Worm (Caenorhabditis elegans) whole organism, young adult: ENCODE results near the gene osm-1.

ENCODE experiments used
- D2030.7 ChIP-seq: fragments of 200-800 bp; sonication (Bioruptor generic); IDR thresholded peaks from 2 replicates; pipeline ENCODE4 v1.3.6; 2022; ENCODE audit warnings: missing genetic modification reagents, missing genetic modification characterization, missing compliant biosample characterization
- F22D6.2 ChIP-seq: sonication (generic microtip); optimal IDR thresholded peaks from 2 replicates; lab custom pipeline; 2016; ENCODE audit warnings: mild to moderate bottlenecking, missing genetic modification characterization, missing compliant biosample characterization
- F23B12.7 ChIP-seq: sonication (generic microtip); optimal IDR thresholded peaks from 2 replicates; lab custom pipeline; 2017; ENCODE audit warnings: missing genetic modification characterization, mild to moderate bottlenecking, missing compliant biosample characterization, antibody characterized with exemption, moderate library complexity; ENCODE audit not compliant: insufficient read depth
- F39B2.1 ChIP-seq: fragments of 200-800 bp; sonication (Bioruptor generic); IDR thresholded peaks from 2 replicates; pipeline ENCODE4 v1.3.6; 2022; ENCODE audit warnings: missing genetic modification reagents, missing genetic modification characterization, missing compliant biosample characterization
- F57A8.1 ChIP-seq: fragments of 200-800 bp; sonication (Bioruptor generic); optimal IDR thresholded peaks from 2 replicates; lab custom pipeline; 2018; ENCODE audit warnings: mild to moderate bottlenecking, missing genetic modification characterization, moderate library complexity, missing compliant biosample characterization
- Y53F4B.3 ChIP-seq: fragments of 200-800 bp; sonication (Bioruptor generic); IDR thresholded peaks from 2 replicates; pipeline ENCODE4 v1.3.6; 2022; ENCODE audit warnings: missing genetic modification reagents, missing genetic modification characterization, missing compliant biosample characterization
- Y53G8AR.9 ChIP-seq: fragments of 200-800 bp; sonication (Bioruptor generic); conservative IDR thresholded peaks from 2 replicates; pipeline ENCODE4 v1.3.6; 2022; ENCODE audit warnings: missing genetic modification reagents, missing genetic modification characterization, missing compliant biosample characterization
- atf-7 ChIP-seq: sonication (generic microtip); optimal IDR thresholded peaks from 2 replicates; lab custom pipeline; 2017; ENCODE audit warnings: mild to moderate bottlenecking, missing genetic modification characterization, missing compliant biosample characterization
- attf-5 ChIP-seq: fragments of 200-800 bp; sonication (Bioruptor generic); optimal IDR thresholded peaks from 2 replicates; lab custom pipeline; 2018; ENCODE audit warnings: mild to moderate bottlenecking, missing genetic modification characterization, missing compliant biosample characterization
- attf-6 ChIP-seq: fragments of 200-800 bp; sonication (Bioruptor generic); IDR thresholded peaks from 2 replicates; pipeline ENCODE4 v1.3.6; 2022; ENCODE audit warnings: missing genetic modification reagents, missing genetic modification characterization, missing compliant biosample characterization
- bed-2 ChIP-seq: fragments of 200-800 bp; sonication (Bioruptor generic); IDR thresholded peaks from 2 replicates; pipeline ENCODE4 v1.3.6; 2022; ENCODE audit warnings: missing genetic modification reagents, missing genetic modification characterization, missing compliant biosample characterization
- ceh-27 ChIP-seq: fragments of 200-800 bp; sonication (Bioruptor generic); optimal IDR thresholded peaks from 2 replicates; lab custom pipeline; 2018; ENCODE audit warnings: mild to moderate bottlenecking, missing genetic modification characterization, moderate library complexity, missing compliant biosample characterization
- dox-1 ChIP-seq: fragments of 200-800 bp; sonication (Bioruptor generic); IDR thresholded peaks from 2 replicates; pipeline ENCODE4 v1.3.6; 2022; ENCODE audit warnings: missing genetic modification reagents, missing genetic modification characterization, missing compliant biosample characterization
- efl-1 ChIP-seq: fragments of 150-350 bp; optimal IDR thresholded peaks from 2 replicates; lab custom pipeline; 2014; ENCODE audit warnings: missing biosample characterization, missing genetic modification reagents, missing genetic modification characterization
- egrh-3 ChIP-seq: fragments of 200-800 bp; sonication (Bioruptor generic); IDR thresholded peaks from 2 replicates; pipeline ENCODE4 v1.3.6; 2022; ENCODE audit warnings: missing genetic modification reagents, missing genetic modification characterization, missing compliant biosample characterization
- him-1 ChIP-seq: sonication (generic microtip); optimal IDR thresholded peaks from 2 replicates; lab custom pipeline; 2016; ENCODE audit warnings: missing genotype, missing genetic modification reagents, missing genetic modification characterization, missing compliant biosample characterization
- hlh-26 ChIP-seq: fragments of 200-800 bp; sonication (Bioruptor generic); conservative IDR thresholded peaks from 2 replicates; pipeline ENCODE4 v1.3.6; 2022; ENCODE audit warnings: missing genetic modification reagents, missing genetic modification characterization, missing compliant biosample characterization
- hsf-1 ChIP-seq: fragments of 200-800 bp; sonication (Bioruptor generic); IDR thresholded peaks from 2 replicates; pipeline ENCODE4 v1.3.6; 2022; ENCODE audit warnings: missing genetic modification reagents, missing genetic modification characterization, missing compliant biosample characterization
- let-526 ChIP-seq: fragments of 200-800 bp; sonication (Bioruptor generic); IDR thresholded peaks from 2 replicates; pipeline ENCODE4 v1.3.6; 2022; ENCODE audit warnings: missing genetic modification reagents, missing genetic modification characterization, missing compliant biosample characterization
- lin-26 ChIP-seq: fragments of 200-800 bp; sonication (Bioruptor generic); IDR thresholded peaks from 2 replicates; pipeline ENCODE4 v1.3.6; 2022; ENCODE audit warnings: missing genetic modification reagents, missing genetic modification characterization, missing compliant biosample characterization
- lin-40 ChIP-seq: sonication (generic microtip); optimal IDR thresholded peaks from 2 replicates; lab custom pipeline; 2016; ENCODE audit warnings: missing genetic modification characterization, mild to moderate bottlenecking, missing compliant biosample characterization, missing genotype, missing genetic modification reagents
- lsl-1 ChIP-seq: fragments of 200-800 bp; sonication (Bioruptor generic); optimal IDR thresholded peaks from 2 replicates; lab custom pipeline; 2018; ENCODE audit warnings: mild to moderate bottlenecking, missing genetic modification characterization, moderate library complexity, missing compliant biosample characterization
- madf-3 ChIP-seq: fragments of 200-800 bp; sonication (Bioruptor generic); IDR thresholded peaks from 2 replicates; pipeline ENCODE4 v1.3.6; 2022; ENCODE audit warnings: missing genetic modification reagents, missing genetic modification characterization, missing compliant biosample characterization
- mel-28 ChIP-seq: sonication (generic microtip); optimal IDR thresholded peaks from 2 replicates; lab custom pipeline; 2016; ENCODE audit warnings: borderline replicate concordance, mild to moderate bottlenecking, missing genetic modification characterization, missing compliant biosample characterization
- nhr-179 ChIP-seq: sonication (generic microtip); optimal IDR thresholded peaks from 2 replicates; lab custom pipeline; 2016; ENCODE audit warnings: mild to moderate bottlenecking, missing genetic modification characterization, missing compliant biosample characterization
- pbrm-1 ChIP-seq: fragments of 200-800 bp; sonication (Bioruptor generic); IDR thresholded peaks from 2 replicates; pipeline ENCODE4 v1.3.6; 2022; ENCODE audit warnings: missing genetic modification reagents, missing genetic modification characterization, missing compliant biosample characterization
- rec-8 ChIP-seq, 2 experiments: sonication (generic microtip); optimal IDR thresholded peaks; 2 replicates each; lab custom pipeline; 2016; ENCODE audit warnings: mild to moderate bottlenecking in 2 of 2, missing genetic modification characterization in 2 of 2, missing genetic modification reagents in 2 of 2, missing genotype in 2 of 2, missing biosample characterization in 1 of 2, missing compliant biosample characterization in 1 of 2, moderate library complexity in 1 of 2
- sdz-38 ChIP-seq: sonication (generic microtip); optimal IDR thresholded peaks from 2 replicates; lab custom pipeline; 2016; ENCODE audit warnings: missing genotype, missing genetic modification characterization, missing compliant biosample characterization
- sea-2 ChIP-seq: fragments of 200-800 bp; sonication (Bioruptor generic); IDR thresholded peaks from 2 replicates; pipeline ENCODE4 v1.3.6; 2022; ENCODE audit warnings: missing genetic modification characterization, missing compliant biosample characterization
- snpc-1.1 ChIP-seq: sonication (generic microtip); optimal IDR thresholded peaks from 2 replicates; lab custom pipeline; 2017; ENCODE audit warnings: missing genetic modification characterization, mild to moderate bottlenecking, missing compliant biosample characterization, antibody characterized with exemption, moderate library complexity, missing genotype, missing genetic modification reagents; ENCODE audit not compliant: insufficient read depth
- tbp1 ChIP-seq: fragments of 200-800 bp; sonication (Bioruptor generic); optimal IDR thresholded peaks from 2 replicates; lab custom pipeline; 2018; ENCODE audit warnings: mild to moderate bottlenecking, missing genetic modification characterization, missing compliant biosample characterization
- tbx-9 ChIP-seq: sonication (generic microtip); optimal IDR thresholded peaks from 2 replicates; lab custom pipeline; 2016; ENCODE audit warnings: borderline replicate concordance, missing genetic modification characterization, inconsistent platforms, missing compliant biosample characterization
- unc-130 ChIP-seq: sonication (generic microtip); optimal IDR thresholded peaks from 2 replicates; lab custom pipeline; 2016; ENCODE audit warnings: missing genetic modification reagents, missing genetic modification characterization, missing compliant biosample characterization
- unc-62 ChIP-seq: fragments of 150-350 bp; optimal IDR thresholded peaks from 2 replicates; lab custom pipeline; 2014; ENCODE audit warnings: missing biosample characterization, missing genetic modification reagents, missing genetic modification characterization
- zfh-2 ChIP-seq: fragments of 200-800 bp; sonication (Bioruptor generic); conservative IDR thresholded peaks from 2 replicates; pipeline ENCODE4 v1.3.6; 2022; ENCODE audit warnings: missing genetic modification reagents, missing genetic modification characterization, missing compliant biosample characterization
- ztf-22 ChIP-seq: fragments of 200-800 bp; sonication (Bioruptor generic); optimal IDR thresholded peaks from 2 replicates; lab custom pipeline; 2018; ENCODE audit warnings: mild to moderate bottlenecking, missing genetic modification characterization, moderate library complexity, missing compliant biosample characterization
- ztf-25 ChIP-seq: fragments of 200-800 bp; sonication (Bioruptor generic); IDR thresholded peaks from 2 replicates; pipeline ENCODE4 v1.3.6; 2022; ENCODE audit warnings: missing genetic modification reagents, missing genetic modification characterization, missing compliant biosample characterization
- ztf-6 ChIP-seq: fragments of 200-800 bp; sonication (Bioruptor generic); IDR thresholded peaks from 2 replicates; pipeline ENCODE4 v1.3.6; 2022; ENCODE audit warnings: missing genetic modification reagents, missing genetic modification characterization, missing compliant biosample characterization

Gene osm-1

DNA sequence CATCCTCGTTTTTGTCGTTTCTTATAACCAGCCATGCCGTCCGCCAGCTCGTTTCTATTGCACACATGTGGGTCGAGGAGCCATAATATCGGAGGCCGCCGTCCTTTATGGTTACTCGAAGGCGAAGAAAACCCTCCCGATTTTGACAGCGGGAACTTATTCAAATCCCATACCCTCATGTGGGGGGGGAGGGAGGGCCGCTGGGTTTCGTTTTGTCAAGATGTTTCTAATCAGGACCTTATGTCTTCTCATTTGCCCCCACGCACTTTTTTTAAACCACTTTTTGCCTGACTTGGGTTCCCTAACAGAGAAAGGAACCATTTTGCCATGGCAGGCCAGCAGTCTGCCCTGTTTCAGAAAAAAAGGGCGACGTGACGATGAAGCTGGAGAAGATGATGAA lies 8.0 kb upstream of the osm-1 start:
- TF ChIP-seq attf-6 (GFP tag; lab: Robert Waterston, UW) (no peak), sea-2 (GFP tag; lab: Robert Waterston, UW) (no peak), tbp1 (GFP tag; lab: Kevin White, UChicago) (no peak), snpc-1.1 (tag; lab: Kevin White, UChicago) (no peak), zfh-2 (GFP tag; lab: Robert Waterston, UW) (0 out of 2 replicates have a peak, but pooled peaks have one; percentile 6), ztf-6 (GFP tag; lab: Robert Waterston, UW) (no peak), tbx-9 (tag; lab: Kevin White, UChicago) (no peak)

- no peak for TF ChIP-seq lsl-1 (GFP tag; lab: Kevin White, UChicago)
- TF ChIP-seq nhr-179 (tag; lab: Kevin White, UChicago), result no peak
- TF ChIP-seq pbrm-1 (GFP tag; lab: Robert Waterston, UW), result no peak
- no peak for TF ChIP-seq lin-40 (tag; lab: Kevin White, UChicago)
- no peak for TF ChIP-seq attf-5
- no peak for TF ChIP-seq hlh-26 (GFP tag; lab: Robert Waterston, UW)
- no peak for TF ChIP-seq unc-62 (GFP tag; lab: Kevin White, UChicago)
- no peak for TF ChIP-seq F39B2.1 (GFP tag; lab: Robert Waterston, UW)
- TF ChIP-seq sdz-38 (tag; lab: Kevin White, UChicago), result no peak
- TF ChIP-seq snpc-1.1 (tag; lab: Kevin White, UChicago), result no peak
- no peak for TF ChIP-seq let-526
- no peak for TF ChIP-seq F22D6.2 (tag; lab: Kevin White, UChicago)
- TF ChIP-seq madf-3 (GFP tag; lab: Robert Waterston, UW), result no peak
- no peak for TF ChIP-seq F57A8.1 (GFP tag; lab: Kevin White, UChicago)
- TF ChIP-seq him-1 (tag; lab: Kevin White, UChicago), result no peak
- TF ChIP-seq F23B12.7 (tag; lab: Kevin White, UChicago), result no peak
- TF ChIP-seq, all 124 proteins: peak for 0
These were observed 6.6 kb upstream of the osm-1 start for ce11 chrX:16533860-16534259.

ce11 chrX:16534564-16534963 lies 5.9 kb upstream of the osm-1 start:
- no peak for TF ChIP-seq mel-28 (tag; lab: Kevin White, UChicago)
- TF ChIP-seq D2030.7 (GFP tag; lab: Robert Waterston, UW), result no peak
- TF ChIP-seq Y53G8AR.9 (GFP tag; lab: Robert Waterston, UW), result no peak
- no peak for TF ChIP-seq hsf-1 (GFP tag; lab: Robert Waterston, UW)
- TF ChIP-seq bed-2 (GFP tag; lab: Robert Waterston, UW), result no peak
- no peak for TF ChIP-seq rec-8 (tag; optimal IDR thresholded peaks at IDR 0.05; lab: Kevin White, UChicago)
- no peak for TF ChIP-seq dox-1 (GFP tag; lab: Robert Waterston, UW)
- TF ChIP-seq ztf-22 (GFP tag; lab: Kevin White, UChicago), result no peak
- TF ChIP-seq Y53F4B.3 (GFP tag; lab: Robert Waterston, UW), result no peak
- TF ChIP-seq efl-1 (GFP tag; lab: Kevin White, UChicago), result no peak
- TF ChIP-seq ceh-27, result no peak
- TF ChIP-seq egrh-3 (GFP tag; lab: Robert Waterston, UW), result no peak
- no peak for TF ChIP-seq attf-5
- TF ChIP-seq him-1 (tag; lab: Kevin White, UChicago), result no peak
- no peak for TF ChIP-seq ztf-25 (GFP tag; lab: Robert Waterston, UW)
- no peak for TF ChIP-seq atf-7 (tag; lab: Kevin White, UChicago)
- TF ChIP-seq F39B2.1 (GFP tag; lab: Robert Waterston, UW), result no peak
- no peak for TF ChIP-seq unc-130 (GFP tag; lab: Kevin White, UChicago)
- no peak for TF ChIP-seq lin-26
- no peak for TF ChIP-seq tbp1 (GFP tag; lab: Kevin White, UChicago)
